Worm (Caenorhabditis elegans): ENCODE measurements around the gene F07C6.6.
A peak's percentile ranks its signal among the peaks of the same experiment; 100 is the strongest.

The F07C6.6 gene

ce11 chrIV:12780980-12781379, 11.6 kb upstream of the F07C6.6 start:
- TF ChIP-seq cog-1 (tag; optimal IDR thresholded peaks at IDR 0.05) (no peak), ref-1 (GFP tag; conservative IDR thresholded peaks at IDR 0.05) (no peak), ztf-23 (GFP tag; IDR thresholded peaks at IDR 0.05) (no peak), med-1 (GFP tag; optimal IDR thresholded peaks at IDR 0.05; ENCODE audit: insufficient read depth) (no peak), tab-1 (GFP tag; IDR thresholded peaks at IDR 0.05) (no peak), T22C8.4 (GFP tag; IDR thresholded peaks at IDR 0.05) (no peak), flt-1 (GFP tag; IDR thresholded peaks at IDR 0.05) (no peak), ztf-29 (GFP tag; IDR thresholded peaks at IDR 0.05) (no peak), klf-2 (GFP tag; conservative IDR thresholded peaks at IDR 0.05) (no peak)

ce11 chrIV:12781804-12782449, 10.7 kb upstream of the F07C6.6 start:
- no peak for TF ChIP-seq klf-2 (GFP tag; conservative IDR thresholded peaks at IDR 0.05)
- no peak for TF ChIP-seq tab-1 (GFP tag; IDR thresholded peaks at IDR 0.05)
- TF ChIP-seq ref-1 (GFP tag; conservative IDR thresholded peaks at IDR 0.05), result no peak
- TF ChIP-seq T22C8.4 (GFP tag; IDR thresholded peaks at IDR 0.05), result no peak
- 0 out of 2 replicates have a peak, but pooled peaks have one; percentile 21 for TF ChIP-seq flt-1 (GFP tag; IDR thresholded peaks at IDR 0.05)
- no peak for TF ChIP-seq med-1 (GFP tag; optimal IDR thresholded peaks at IDR 0.05; ENCODE audit: insufficient read depth)
- no peak for TF ChIP-seq ztf-23 (GFP tag; IDR thresholded peaks at IDR 0.05)
- no peak for TF ChIP-seq cog-1 (tag; optimal IDR thresholded peaks at IDR 0.05)

- TF ChIP-seq ref-1 (GFP tag; conservative IDR thresholded peaks at IDR 0.05) (no peak), tab-1 (GFP tag; IDR thresholded peaks at IDR 0.05) (no peak), med-1 (GFP tag; optimal IDR thresholded peaks at IDR 0.05; ENCODE audit: insufficient read depth) (no peak), cog-1 (tag; optimal IDR thresholded peaks at IDR 0.05) (no peak), klf-2 (GFP tag; conservative IDR thresholded peaks at IDR 0.05) (no peak), ztf-23 (GFP tag; IDR thresholded peaks at IDR 0.05) (no peak), T22C8.4 (GFP tag; IDR thresholded peaks at IDR 0.05) (no peak), ztf-29 (GFP tag; IDR thresholded peaks at IDR 0.05) (no peak), flt-1 (GFP tag; IDR thresholded peaks at IDR 0.05) (no peak)
These were observed 9.4 kb upstream of the F07C6.6 start for ce11 chrIV:12783165-12783564.

- TF ChIP-seq klf-2 (GFP tag; conservative IDR thresholded peaks at IDR 0.05), result no peak
- no peak for TF ChIP-seq flt-1 (GFP tag; IDR thresholded peaks at IDR 0.05)
- TF ChIP-seq ztf-23 (GFP tag; IDR thresholded peaks at IDR 0.05), result no peak
- no peak for TF ChIP-seq med-1 (GFP tag; optimal IDR thresholded peaks at IDR 0.05; ENCODE audit: insufficient read depth)
- no peak for TF ChIP-seq tab-1 (GFP tag; IDR thresholded peaks at IDR 0.05)
These were observed 6.6 kb upstream of the F07C6.6 start for ce11 chrIV:12785988-12786387.

ce11 chrIV:12789088-12789487, 3.5 kb upstream of the F07C6.6 start, which contains the start of gene F07C6.3:
Gene F07C6.3, plus strand, starts transcription at chrIV:12789235.
- TF ChIP-seq med-1 (GFP tag; optimal IDR thresholded peaks at IDR 0.05; ENCODE audit: insufficient read depth) (no peak), tab-1 (GFP tag; IDR thresholded peaks at IDR 0.05) (no peak), ref-1 (GFP tag; conservative IDR thresholded peaks at IDR 0.05) (no peak)

ce11 chrIV:12790871-12791270, 1.7 kb upstream of the F07C6.6 start, which contains the start of gene F07C6.2:
Gene F07C6.2, plus strand, starts transcription at chrIV:12791171.
- TF ChIP-seq med-1 (GFP tag; optimal IDR thresholded peaks at IDR 0.05; ENCODE audit: insufficient read depth) (no peak), tab-1 (GFP tag; IDR thresholded peaks at IDR 0.05) (no peak), klf-2 (GFP tag; conservative IDR thresholded peaks at IDR 0.05) (no peak), ref-1 (GFP tag; conservative IDR thresholded peaks at IDR 0.05) (no peak), flt-1 (GFP tag; IDR thresholded peaks at IDR 0.05) (no peak), ztf-23 (GFP tag; IDR thresholded peaks at IDR 0.05) (no peak), ztf-29 (GFP tag; IDR thresholded peaks at IDR 0.05) (no peak), T22C8.4 (GFP tag; IDR thresholded peaks at IDR 0.05) (no peak), cog-1 (tag; optimal IDR thresholded peaks at IDR 0.05) (no peak)

- TF ChIP-seq tab-1 (GFP tag; IDR thresholded peaks at IDR 0.05) (no peak), ztf-29 (GFP tag; IDR thresholded peaks at IDR 0.05) (no peak), med-1 (GFP tag; optimal IDR thresholded peaks at IDR 0.05; ENCODE audit: insufficient read depth) (no peak), flt-1 (GFP tag; IDR thresholded peaks at IDR 0.05) (no peak), ref-1 (GFP tag; conservative IDR thresholded peaks at IDR 0.05) (no peak)
These were observed 1.0 kb downstream of the F07C6.6 start, which contains the start of gene pin-2 for ce11 chrIV:12793621-12794020. Gene pin-2, plus strand, starts transcription at chrIV:12793847.

ce11 chrIV:12795371-12795936, 2.9 kb downstream of the F07C6.6 start:
- TF ChIP-seq T22C8.4 (GFP tag; IDR thresholded peaks at IDR 0.05) (no peak), klf-2 (GFP tag; conservative IDR thresholded peaks at IDR 0.05) (no peak), ztf-23 (GFP tag; IDR thresholded peaks at IDR 0.05) (no peak), ztf-29 (GFP tag; IDR thresholded peaks at IDR 0.05) (no peak), ref-1 (GFP tag; conservative IDR thresholded peaks at IDR 0.05) (no peak)

ce11 chrIV:12796811-12797210, 4.2 kb downstream of the F07C6.6 start:
- TF ChIP-seq T22C8.4 (GFP tag; IDR thresholded peaks at IDR 0.05), result no peak
- TF ChIP-seq cog-1 (tag; optimal IDR thresholded peaks at IDR 0.05), result no peak
- no peak for TF ChIP-seq klf-2 (GFP tag; conservative IDR thresholded peaks at IDR 0.05)
- TF ChIP-seq tab-1 (GFP tag; IDR thresholded peaks at IDR 0.05), result no peak
- no peak for TF ChIP-seq ztf-29 (GFP tag; IDR thresholded peaks at IDR 0.05)
- no peak for TF ChIP-seq ztf-23 (GFP tag; IDR thresholded peaks at IDR 0.05)
- no peak for TF ChIP-seq ref-1 (GFP tag; conservative IDR thresholded peaks at IDR 0.05)
- no peak for TF ChIP-seq med-1 (GFP tag; optimal IDR thresholded peaks at IDR 0.05; ENCODE audit: insufficient read depth)

ce11 chrIV:12805595-12805994, 13.0 kb downstream of the F07C6.6 start, which contains the start of gene F07C6.4:
Gene F07C6.4, plus strand, starts transcription at chrIV:12805924.
- no peak for TF ChIP-seq cog-1 (tag; optimal IDR thresholded peaks at IDR 0.05)
- TF ChIP-seq flt-1 (GFP tag; IDR thresholded peaks at IDR 0.05), result no peak
- no peak for TF ChIP-seq T22C8.4 (GFP tag; IDR thresholded peaks at IDR 0.05)
- no peak for TF ChIP-seq tab-1 (GFP tag; IDR thresholded peaks at IDR 0.05)
- TF ChIP-seq ztf-23 (GFP tag; IDR thresholded peaks at IDR 0.05), result no peak
- no peak for TF ChIP-seq klf-2 (GFP tag; conservative IDR thresholded peaks at IDR 0.05)
- no peak for TF ChIP-seq ref-1 (GFP tag; conservative IDR thresholded peaks at IDR 0.05)
- TF ChIP-seq ztf-29 (GFP tag; IDR thresholded peaks at IDR 0.05), result no peak
- no peak for TF ChIP-seq med-1 (GFP tag; optimal IDR thresholded peaks at IDR 0.05; ENCODE audit: insufficient read depth)
